Fruit fly (Drosophila melanogaster): Measurements from ENCODE around the gene nudE.

nudE gene

DNA sequence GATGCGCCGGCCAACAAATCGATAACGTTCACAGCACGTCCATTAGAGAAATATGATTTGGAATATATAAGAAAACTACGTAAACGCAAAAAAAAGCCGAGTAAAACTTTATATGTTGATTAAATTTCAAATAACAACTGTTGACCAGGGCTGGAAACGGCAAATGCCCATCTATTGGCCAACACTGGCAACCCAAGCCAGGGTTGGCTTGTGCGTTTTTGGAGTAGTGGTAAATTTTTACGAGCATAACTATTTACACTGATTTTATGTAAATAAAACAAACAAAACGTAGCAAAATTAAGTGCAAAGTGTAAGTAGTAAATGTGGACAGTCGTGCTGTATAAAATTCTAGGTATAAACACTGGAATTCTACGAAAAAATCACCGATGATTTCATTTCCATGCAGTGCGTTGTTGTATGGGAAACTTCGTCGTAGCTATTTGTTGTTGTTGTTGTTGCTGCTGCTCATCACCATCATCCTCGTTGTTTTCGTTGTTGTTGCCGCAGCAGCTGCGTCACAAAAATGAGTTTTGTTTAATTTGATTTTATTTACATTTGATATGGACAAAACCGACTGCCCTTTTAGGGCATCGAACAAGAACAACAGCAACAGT is at the start of gene nudE:
Gene nudE, plus strand, starts transcription at position 196 of the 614 bp plus-strand sequence.
- TF ChIP-seq Hnf4 (GFP tag; optimal IDR thresholded peaks at IDR 0.05) (peak; percentile 43), rgr (GFP tag; optimal IDR thresholded peaks at IDR 0.05) (peak; percentile 53), woc (GFP tag; optimal IDR thresholded peaks at IDR 0.05) (peak; percentile 23), Abd-B (GFP tag; optimal IDR thresholded peaks at IDR 0.05) (no peak), HLH106 (tag; optimal IDR thresholded peaks at IDR 0.05) (peak; percentile 6), CG9705 (GFP tag; optimal IDR thresholded peaks at IDR 0.05) (peak; percentile 20), brk (GFP tag; optimal IDR thresholded peaks at IDR 0.05) (no peak), Hr83 (GFP tag; optimal IDR thresholded peaks at IDR 0.05; ENCODE audit: poor library complexity, severe bottlenecking) (peak; percentile 48), foxo (GFP tag; optimal IDR thresholded peaks at IDR 0.05) (peak in 1 of 2 experiments; percentile 60), Myc (optimal IDR thresholded peaks at IDR 0.05) (no peak), ey (GFP tag; optimal IDR thresholded peaks at IDR 0.05) (peak; percentile 30), sv (GFP tag; optimal IDR thresholded peaks at IDR 0.05) (peak; percentile 47), br (GFP tag; optimal IDR thresholded peaks at IDR 0.05) (peak; percentile 50), pan (optimal IDR thresholded peaks at IDR 0.05) (no peak), Rel (GFP tag; optimal IDR thresholded peaks at IDR 0.05) (no peak), Rel (tag; optimal IDR thresholded peaks at IDR 0.05) (no peak), OdsH (GFP tag; optimal IDR thresholded peaks at IDR 0.05) (no peak), h (GFP tag; optimal IDR thresholded peaks at IDR 0.05) (peak; percentile 65), fru (GFP tag; optimal IDR thresholded peaks at IDR 0.05) (no peak), dmrt93B (GFP tag; optimal IDR thresholded peaks at IDR 0.05) (peak; percentile 2), GATAd (GFP tag; optimal IDR thresholded peaks at IDR 0.05) (no peak), sage (GFP tag; optimal IDR thresholded peaks at IDR 0.05) (no peak)

DNA sequence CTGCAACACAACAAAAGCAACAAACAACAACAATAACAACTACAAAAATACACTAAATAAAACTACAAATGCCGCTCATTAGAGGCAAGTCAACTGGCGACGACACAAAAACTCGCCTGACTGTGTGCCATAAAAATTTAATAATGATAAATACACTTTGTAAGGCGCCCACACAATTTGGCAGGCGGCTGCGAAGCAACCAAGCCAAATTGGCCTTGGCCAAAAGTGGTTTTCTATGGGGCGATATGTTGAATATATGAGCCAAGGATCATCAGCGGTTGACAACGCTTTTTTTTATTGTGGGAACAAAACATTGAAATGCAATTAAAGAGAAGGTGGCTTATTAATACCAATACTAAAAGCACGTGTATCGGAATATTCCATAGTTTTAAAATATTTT is 48.9 kb upstream of the nudE start:
- TF ChIP-seq N (GFP tag; optimal IDR thresholded peaks at IDR 0.05) (no peak), lola (GFP tag; optimal IDR thresholded peaks at IDR 0.05) (no peak), Dif (GFP tag; optimal IDR thresholded peaks at IDR 0.05; ENCODE audit: partially characterized antibody) (no peak), foxo (GFP tag; optimal IDR thresholded peaks at IDR 0.05) (no peak), Hnf4 (GFP tag; optimal IDR thresholded peaks at IDR 0.05) (no peak), h (GFP tag; optimal IDR thresholded peaks at IDR 0.05) (no peak), dsf (GFP tag; optimal IDR thresholded peaks at IDR 0.05; ENCODE audit: borderline replicate concordance) (no peak)

DNA sequence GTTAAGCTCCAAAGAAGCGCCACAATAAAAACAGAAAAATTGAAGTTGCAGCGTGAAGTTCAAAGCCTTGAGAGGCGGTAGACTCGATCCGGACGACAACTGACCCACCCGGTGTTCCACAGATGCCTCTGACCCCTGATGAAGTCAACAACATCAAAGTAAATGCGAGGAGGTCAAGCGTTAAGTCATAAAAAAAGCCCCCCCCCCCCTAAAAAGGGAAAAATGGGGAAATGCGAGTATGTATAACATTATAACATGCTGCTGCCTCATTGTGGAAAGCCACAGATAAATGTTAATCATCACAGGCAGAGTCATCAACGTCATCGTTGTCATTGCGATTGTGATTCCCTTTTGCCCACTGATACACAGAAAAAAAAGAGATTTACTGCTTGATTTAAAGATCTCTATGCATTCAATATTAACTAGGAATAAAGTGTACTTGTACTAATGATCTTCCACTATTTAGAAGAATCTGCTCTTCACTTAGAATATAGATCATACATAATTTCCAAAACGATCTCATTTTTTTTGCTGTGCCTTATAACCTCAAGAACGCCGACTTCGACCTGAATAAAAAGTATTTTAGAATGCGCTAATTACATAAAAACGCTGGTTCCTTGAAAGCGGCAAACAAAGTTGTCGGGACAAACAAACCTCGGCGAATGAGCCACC is 47.9 kb upstream of the nudE start:
- TF ChIP-seq tai (GFP tag; optimal IDR thresholded peaks at IDR 0.05) (no peak), fru (GFP tag; optimal IDR thresholded peaks at IDR 0.05) (no peak), dsf (GFP tag; optimal IDR thresholded peaks at IDR 0.05; ENCODE audit: borderline replicate concordance) (no peak), dl (GFP tag; optimal IDR thresholded peaks at IDR 0.05; ENCODE audit: insufficient read depth in 1 of 2, partially characterized antibody in 2 of 2) (no peak), N (GFP tag; optimal IDR thresholded peaks at IDR 0.05) (no peak), GATAd (GFP tag; optimal IDR thresholded peaks at IDR 0.05) (no peak), Vsx2 (GFP tag; optimal IDR thresholded peaks at IDR 0.05; ENCODE audit: partially characterized antibody) (no peak), Jra (GFP tag; optimal IDR thresholded peaks at IDR 0.05) (no peak), dmrt93B (GFP tag; optimal IDR thresholded peaks at IDR 0.05) (no peak), ey (GFP tag; optimal IDR thresholded peaks at IDR 0.05) (no peak), HLH106 (tag; optimal IDR thresholded peaks at IDR 0.05) (no peak), foxo (GFP tag; optimal IDR thresholded peaks at IDR 0.05) (no peak), pan (optimal IDR thresholded peaks at IDR 0.05) (no peak), Hnf4 (GFP tag; optimal IDR thresholded peaks at IDR 0.05) (no peak), sv (GFP tag; optimal IDR thresholded peaks at IDR 0.05) (no peak)

DNA sequence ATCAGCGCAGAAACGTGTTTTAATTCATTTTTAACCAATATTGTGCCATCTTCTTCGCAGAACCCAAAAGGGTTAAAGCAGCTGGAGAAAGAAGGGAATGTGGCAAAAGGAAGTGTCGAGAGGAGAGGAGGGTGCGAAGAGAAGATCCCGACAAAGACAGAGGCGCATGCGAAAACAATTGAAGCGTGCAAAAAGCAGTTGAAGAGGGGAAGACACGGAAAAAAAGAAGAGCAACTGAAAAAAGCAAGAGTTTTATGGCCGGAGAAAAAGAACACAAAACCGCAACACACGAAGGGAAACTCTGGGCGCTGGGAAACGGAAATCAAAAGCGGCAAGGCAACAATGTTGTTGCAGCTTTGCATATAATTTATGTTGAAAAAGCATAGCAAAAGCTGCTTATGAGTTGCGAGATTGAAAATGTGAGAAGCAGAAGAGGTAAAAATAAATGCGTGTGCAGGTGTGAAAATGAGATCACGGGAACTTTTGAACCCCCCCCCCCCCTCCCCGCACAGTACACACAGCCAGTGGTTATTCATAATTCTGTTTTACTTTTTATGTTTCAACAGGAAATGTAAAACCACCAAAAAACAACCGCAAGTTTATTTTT is 45.8 kb upstream of the nudE start:
- peak; percentile 88 for TF ChIP-seq psq (GFP tag; optimal IDR thresholded peaks at IDR 0.05)
- TF ChIP-seq Dfd (GFP tag; optimal IDR thresholded peaks at IDR 0.05), result peak; percentile 92
- no peak for TF ChIP-seq jim (GFP tag; optimal IDR thresholded peaks at IDR 0.05)
- TF ChIP-seq Mio (GFP tag; optimal IDR thresholded peaks at IDR 0.05), result no peak
- TF ChIP-seq Vsx2 (GFP tag; optimal IDR thresholded peaks at IDR 0.05; ENCODE audit: partially characterized antibody), result peak; percentile 28
- peak; percentile 1 for TF ChIP-seq HLH106 (tag; optimal IDR thresholded peaks at IDR 0.05)
